Worm (Caenorhabditis elegans) whole organism, young adult: ENCODE data around the gene gcy-27.

Experiments
- B0035.1 ChIP-seq: sonication (generic microtip); optimal IDR thresholded peaks from 2 replicates; lab custom pipeline; 2016; ENCODE audit warnings: missing genetic modification characterization, mild to moderate bottlenecking, missing compliant biosample characterization, missing genotype, missing genetic modification reagents
- F39B2.1 ChIP-seq: fragments of 200-800 bp; sonication (Bioruptor generic); IDR thresholded peaks from 2 replicates; pipeline ENCODE4 v1.3.6; 2022; ENCODE audit warnings: missing genetic modification reagents, missing genetic modification characterization, missing compliant biosample characterization
- F49E8.2 ChIP-seq: sonication (generic microtip); optimal IDR thresholded peaks from 3 replicates; lab custom pipeline; 2017; ENCODE audit warnings: missing genetic modification characterization, mild to moderate bottlenecking, missing compliant biosample characterization, antibody characterized with exemption, moderate library complexity; ENCODE audit not compliant: insufficient read depth
- F52B5.7 ChIP-seq: sonication (generic microtip); optimal IDR thresholded peaks from 2 replicates; lab custom pipeline; 2016; ENCODE audit warnings: mild to moderate bottlenecking, missing genetic modification characterization, missing compliant biosample characterization
- Y53G8AR.9 ChIP-seq: fragments of 200-800 bp; sonication (Bioruptor generic); conservative IDR thresholded peaks from 2 replicates; pipeline ENCODE4 v1.3.6; 2022; ENCODE audit warnings: missing genetic modification reagents, missing genetic modification characterization, missing compliant biosample characterization
- Y56A3A.18 ChIP-seq: fragments of 200-800 bp; sonication (Bioruptor generic); IDR thresholded peaks from 2 replicates; pipeline ENCODE4 v1.3.6; 2022; ENCODE audit warnings: missing genetic modification reagents, missing genetic modification characterization, missing compliant biosample characterization
- ZK185.1 ChIP-seq: sonication (generic microtip); optimal IDR thresholded peaks from 2 replicates; lab custom pipeline; 2016; ENCODE audit warnings: mild to moderate bottlenecking, missing genetic modification characterization, missing compliant biosample characterization; ENCODE audit not compliant: poor library complexity, severe bottlenecking
- ama-1 ChIP-seq, 3 experiments: fragments of 150-350 bp in 1 of 3; sonication (generic microtip) in 2 of 3; optimal IDR thresholded peaks; 2 replicates each; lab custom pipeline; 2014 to 2018; ENCODE audit warnings: missing biosample characterization in 2 of 3, missing genetic modification characterization in 2 of 3, missing genetic modification reagents in 2 of 3
- aptf-2 ChIP-seq: fragments of 200-800 bp; sonication (Bioruptor generic); conservative IDR thresholded peaks from 2 replicates; pipeline ENCODE4 v1.3.6; 2022; ENCODE audit warnings: missing genetic modification reagents, missing genetic modification characterization, missing compliant biosample characterization
- atf-7 ChIP-seq: sonication (generic microtip); optimal IDR thresholded peaks from 2 replicates; lab custom pipeline; 2017; ENCODE audit warnings: mild to moderate bottlenecking, missing genetic modification characterization, missing compliant biosample characterization
- attf-3 ChIP-seq: fragments of 200-800 bp; sonication (Bioruptor generic); conservative IDR thresholded peaks from 2 replicates; pipeline ENCODE4 v1.3.6; 2022; ENCODE audit warnings: missing genetic modification reagents, missing genetic modification characterization, missing compliant biosample characterization
- ccch-3 ChIP-seq: fragments of 200-800 bp; sonication (Bioruptor generic); optimal IDR thresholded peaks from 2 replicates; lab custom pipeline; 2018; ENCODE audit warnings: mild to moderate bottlenecking, missing genetic modification characterization, missing compliant biosample characterization
- cebp-2 ChIP-seq: fragments of 200-800 bp; sonication (Bioruptor generic); IDR thresholded peaks from 2 replicates; pipeline ENCODE4 v1.3.6; 2022; ENCODE audit warnings: missing genetic modification characterization, missing compliant biosample characterization
- ceh-27 ChIP-seq: fragments of 200-800 bp; sonication (Bioruptor generic); optimal IDR thresholded peaks from 2 replicates; lab custom pipeline; 2018; ENCODE audit warnings: mild to moderate bottlenecking, missing genetic modification characterization, moderate library complexity, missing compliant biosample characterization
- ceh-79 ChIP-seq: sonication (generic microtip); optimal IDR thresholded peaks from 2 replicates; lab custom pipeline; 2017; ENCODE audit warnings: mild to moderate bottlenecking, missing genetic modification characterization, missing compliant biosample characterization
- die-1 ChIP-seq: sonication (generic microtip); optimal IDR thresholded peaks from 2 replicates; lab custom pipeline; 2016; ENCODE audit warnings: missing genotype, mild to moderate bottlenecking, missing genetic modification characterization, missing compliant biosample characterization
- fkh-3 ChIP-seq: sonication (generic microtip); optimal IDR thresholded peaks from 2 replicates; lab custom pipeline; 2016; ENCODE audit warnings: mild to moderate bottlenecking, missing genetic modification characterization, missing compliant biosample characterization
- gei-17 ChIP-seq: fragments of 200-800 bp; sonication (Bioruptor generic); optimal IDR thresholded peaks from 2 replicates; lab custom pipeline; 2018; ENCODE audit warnings: mild to moderate bottlenecking, missing genetic modification characterization, missing compliant biosample characterization
- hlh-12 ChIP-seq: sonication (generic microtip); optimal IDR thresholded peaks from 2 replicates; lab custom pipeline; 2016; ENCODE audit warnings: missing genetic modification characterization, missing compliant biosample characterization
- lag-1 ChIP-seq: fragments of 200-800 bp; sonication (Bioruptor generic); IDR thresholded peaks from 2 replicates; pipeline ENCODE4 v1.3.6; 2022; ENCODE audit warnings: missing genetic modification reagents, missing genetic modification characterization, missing compliant biosample characterization
- let-607 ChIP-seq, 2 experiments: fragments of 200-800 bp in 1 of 2; sonication (Bioruptor generic) in 1 of 2; sonication (generic microtip) in 1 of 2; optimal IDR thresholded peaks; 2 replicates each; lab custom pipeline; 2016 to 2018; ENCODE audit warnings: mild to moderate bottlenecking in 2 of 2, missing compliant biosample characterization in 2 of 2, missing genetic modification characterization in 2 of 2, moderate library complexity in 2 of 2, missing genotype in 1 of 2
- lin-26 ChIP-seq: fragments of 200-800 bp; sonication (Bioruptor generic); IDR thresholded peaks from 2 replicates; pipeline ENCODE4 v1.3.6; 2022; ENCODE audit warnings: missing genetic modification reagents, missing genetic modification characterization, missing compliant biosample characterization
- lin-40 ChIP-seq: sonication (generic microtip); optimal IDR thresholded peaks from 2 replicates; lab custom pipeline; 2016; ENCODE audit warnings: missing genetic modification characterization, mild to moderate bottlenecking, missing compliant biosample characterization, missing genotype, missing genetic modification reagents
- madf-6 ChIP-seq: fragments of 200-800 bp; sonication (Bioruptor generic); IDR thresholded peaks from 2 replicates; pipeline ENCODE4 v1.3.6; 2022; ENCODE audit warnings: missing genetic modification reagents, missing genetic modification characterization, missing compliant biosample characterization
- mel-28 ChIP-seq: sonication (generic microtip); optimal IDR thresholded peaks from 2 replicates; lab custom pipeline; 2016; ENCODE audit warnings: borderline replicate concordance, mild to moderate bottlenecking, missing genetic modification characterization, missing compliant biosample characterization
- nfyb-1 ChIP-seq: fragments of 200-800 bp; sonication (Bioruptor generic); IDR thresholded peaks from 2 replicates; pipeline ENCODE4 v1.3.6; 2022; ENCODE audit warnings: missing genetic modification reagents, missing genetic modification characterization, missing compliant biosample characterization
- nhr-120 ChIP-seq: fragments of 200-800 bp; sonication (Bioruptor generic); IDR thresholded peaks from 2 replicates; pipeline ENCODE4 v1.3.6; 2022; ENCODE audit warnings: missing genetic modification characterization, missing compliant biosample characterization
- nhr-179 ChIP-seq: sonication (generic microtip); optimal IDR thresholded peaks from 2 replicates; lab custom pipeline; 2016; ENCODE audit warnings: mild to moderate bottlenecking, missing genetic modification characterization, missing compliant biosample characterization
- pbrm-1 ChIP-seq: fragments of 200-800 bp; sonication (Bioruptor generic); IDR thresholded peaks from 2 replicates; pipeline ENCODE4 v1.3.6; 2022; ENCODE audit warnings: missing genetic modification reagents, missing genetic modification characterization, missing compliant biosample characterization
- snpc-3.4 ChIP-seq: sonication (generic microtip); optimal IDR thresholded peaks from 2 replicates; lab custom pipeline; 2017; ENCODE audit warnings: missing genetic modification characterization, mild to moderate bottlenecking, missing compliant biosample characterization, antibody characterized with exemption, moderate library complexity, missing genotype, missing genetic modification reagents
- somi-1 ChIP-seq: fragments of 200-800 bp; sonication (Bioruptor generic); optimal IDR thresholded peaks from 2 replicates; lab custom pipeline; 2018; ENCODE audit warnings: mild to moderate bottlenecking, missing genetic modification characterization, missing compliant biosample characterization
- tbp1 ChIP-seq: fragments of 200-800 bp; sonication (Bioruptor generic); optimal IDR thresholded peaks from 2 replicates; lab custom pipeline; 2018; ENCODE audit warnings: mild to moderate bottlenecking, missing genetic modification characterization, missing compliant biosample characterization
- tbx-9 ChIP-seq: sonication (generic microtip); optimal IDR thresholded peaks from 2 replicates; lab custom pipeline; 2016; ENCODE audit warnings: borderline replicate concordance, missing genetic modification characterization, inconsistent platforms, missing compliant biosample characterization
- tlf-1 ChIP-seq: fragments of 200-800 bp; sonication (Bioruptor generic); optimal IDR thresholded peaks from 2 replicates; lab custom pipeline; 2018; ENCODE audit warnings: mild to moderate bottlenecking, missing genetic modification characterization, missing compliant biosample characterization
- unc-130 ChIP-seq: sonication (generic microtip); optimal IDR thresholded peaks from 2 replicates; lab custom pipeline; 2016; ENCODE audit warnings: missing genetic modification reagents, missing genetic modification characterization, missing compliant biosample characterization
- ztf-26 ChIP-seq: sonication (generic microtip); optimal IDR thresholded peaks from 2 replicates; lab custom pipeline; 2017; ENCODE audit warnings: missing genetic modification characterization, missing compliant biosample characterization

The gcy-27 gene

DNA sequence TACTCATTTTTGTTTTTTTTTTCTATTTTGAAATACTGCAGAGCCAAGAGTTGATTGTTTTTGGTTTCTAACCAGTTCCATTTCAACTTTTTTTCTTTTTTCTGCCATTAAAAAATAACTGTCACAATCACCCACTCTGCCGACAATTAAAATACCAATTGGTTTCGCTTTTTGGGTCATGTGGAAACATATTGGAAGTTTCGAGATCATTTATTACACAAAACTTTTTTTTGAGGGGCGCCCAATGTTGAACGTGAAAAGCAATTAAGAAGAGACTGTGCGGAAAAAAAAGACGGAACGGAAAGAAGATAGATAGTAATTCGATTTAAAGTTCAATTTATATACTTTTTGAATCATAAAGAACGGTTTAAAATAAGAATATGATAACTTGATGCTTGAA lies 37.6 kb upstream of the gcy-27 start:
- TF ChIP-seq nfyb-1 (GFP tag; lab: Robert Waterston, UW) (0 out of 2 replicates have a peak, but pooled peaks have one; percentile 44), somi-1 (GFP tag; lab: Kevin White, UChicago) (peak; percentile 33), lin-40 (peak; percentile 76), ztf-26 (tag; lab: Kevin White, UChicago) (peak; percentile 43), ceh-79 (no peak), nhr-120 (no peak), hlh-12 (tag; lab: Kevin White, UChicago) (no peak)

DNA sequence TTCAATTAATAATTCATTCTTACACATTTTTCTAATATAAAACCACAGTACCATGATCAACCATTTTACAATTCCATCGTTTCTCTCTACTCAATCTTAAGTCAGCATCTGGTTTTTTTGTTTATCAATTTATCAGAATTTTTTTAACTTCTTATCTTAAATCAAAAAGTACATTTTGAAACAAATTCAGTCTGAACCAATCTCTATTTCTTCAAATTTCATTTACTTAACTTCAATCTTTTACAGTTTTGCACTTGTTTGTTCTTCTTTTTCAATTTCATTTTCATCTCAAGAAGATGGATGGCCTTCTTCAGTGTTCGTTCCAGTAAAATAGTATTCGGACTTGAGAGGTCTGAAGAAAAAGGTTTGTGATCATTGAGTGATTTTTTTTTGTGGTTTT lies 36.6 kb upstream of the gcy-27 start, which contains the start of gene gba-3:
Gene gba-3 (plus strand): TSS at position 301 of the 400 bp plus-strand sequence.
- TF ChIP-seq let-607 (tag; optimal IDR thresholded peaks at IDR 0.05; lab: Kevin White, UChicago) = no peak
- TF ChIP-seq F39B2.1 (GFP tag; lab: Robert Waterston, UW) = no peak
- TF ChIP-seq tbp1 (GFP tag; lab: Kevin White, UChicago) = no peak
- TF ChIP-seq F52B5.7 (tag; lab: Kevin White, UChicago) = no peak
- no peak for TF ChIP-seq aptf-2 (GFP tag; lab: Robert Waterston, UW)
- TF ChIP-seq die-1 = no peak
- no peak for TF ChIP-seq cebp-2
- no peak for TF ChIP-seq ccch-3 (GFP tag; lab: Kevin White, UChicago)
- TF ChIP-seq snpc-3.4 (tag; lab: Kevin White, UChicago) = no peak
- no peak for TF ChIP-seq lin-26
- no peak for TF ChIP-seq ztf-26 (tag; lab: Kevin White, UChicago)
- TF ChIP-seq fkh-3 (tag; lab: Kevin White, UChicago) = no peak
- TF ChIP-seq mel-28 (tag; lab: Kevin White, UChicago) = no peak
- no peak for TF ChIP-seq tlf-1 (GFP tag; lab: Kevin White, UChicago)
- TF ChIP-seq B0035.1 (tag; lab: Kevin White, UChicago) = no peak
- no peak for TF ChIP-seq nhr-120
- TF ChIP-seq nhr-179 (tag; lab: Kevin White, UChicago) = no peak
- TF ChIP-seq tbx-9 (tag; lab: Kevin White, UChicago) = no peak

DNA sequence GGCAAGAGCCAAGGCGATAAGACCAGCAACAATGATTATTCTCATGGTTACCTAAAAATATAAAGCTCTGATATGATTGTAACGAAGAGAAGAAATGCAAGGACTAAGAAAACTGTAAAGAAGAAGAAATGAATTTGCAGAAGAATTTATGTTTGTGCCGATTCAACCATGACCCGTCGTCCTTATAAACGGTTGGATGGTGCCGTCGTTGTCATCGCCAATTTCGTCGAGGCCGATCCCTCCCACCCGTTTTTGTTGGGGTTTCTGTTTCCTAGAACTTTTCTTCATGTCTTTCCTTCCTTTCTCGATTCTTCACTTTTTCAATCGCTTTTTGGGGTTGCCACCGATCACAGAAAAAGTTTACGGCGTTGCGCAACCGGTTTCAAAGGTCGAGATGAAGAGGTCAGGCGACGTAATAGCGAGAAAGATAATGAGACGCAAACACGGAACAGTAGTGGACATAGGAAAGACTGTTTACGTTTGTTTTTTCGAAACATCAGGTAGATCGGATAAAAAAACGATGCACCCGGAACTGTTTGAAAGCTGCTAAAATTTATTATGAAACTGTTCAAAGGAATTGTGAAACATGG lies 35.5 kb upstream of the gcy-27 start, which contains the start of gene epic-1:
Gene epic-1 (minus strand): TSS at position 51 of the 590 bp plus-strand sequence.
- TF ChIP-seq ZK185.1 (tag; lab: Kevin White, UChicago) (no peak), ceh-27 (GFP tag; lab: Kevin White, UChicago) (peak; percentile 58), somi-1 (GFP tag; lab: Kevin White, UChicago) (peak; percentile 4), madf-6 (GFP tag; lab: Robert Waterston, UW) (no peak)

DNA sequence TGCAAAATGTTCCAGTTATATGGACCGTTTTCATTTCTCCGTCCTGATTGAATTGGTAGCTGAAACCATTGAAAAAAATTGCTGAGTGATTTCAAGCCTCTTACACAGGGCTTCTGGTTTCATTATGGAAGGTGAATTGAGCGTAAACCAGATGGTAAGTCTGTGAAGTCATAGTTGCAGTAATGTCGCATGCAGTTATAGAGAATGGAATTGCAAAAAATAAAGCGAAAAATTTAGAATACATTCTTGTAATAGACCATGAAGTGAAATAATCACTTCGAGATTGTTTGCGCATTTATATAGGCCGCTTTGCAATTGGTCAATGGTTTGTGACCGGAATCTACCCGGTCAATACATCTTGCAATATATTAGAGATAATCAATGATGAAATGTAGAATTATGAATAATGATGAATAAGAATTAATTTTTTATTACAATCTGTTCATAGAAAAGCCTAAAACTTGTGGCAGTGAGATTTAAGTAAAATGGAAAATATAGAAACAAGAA lies 33.7 kb upstream of the gcy-27 start, which contains the start of gene F11E6.4:
Gene F11E6.4 (minus strand): TSS at position 259 of the 507 bp plus-strand sequence.
- peak; percentile 11 for TF ChIP-seq B0035.1 (tag; lab: Kevin White, UChicago)
- no peak for TF ChIP-seq attf-3 (GFP tag; lab: Robert Waterston, UW)
- no peak for TF ChIP-seq ceh-79
- no peak for TF ChIP-seq F49E8.2 (tag; lab: Kevin White, UChicago)
- no peak for TF ChIP-seq unc-130 (GFP tag; lab: Kevin White, UChicago)
- no peak for TF ChIP-seq pbrm-1 (GFP tag; lab: Robert Waterston, UW)
- no peak for TF ChIP-seq somi-1 (GFP tag; lab: Kevin White, UChicago)
- TF ChIP-seq ZK185.1 (tag; lab: Kevin White, UChicago) = peak; percentile 0
- TF ChIP-seq atf-7 (tag; lab: Kevin White, UChicago) = no peak
- TF ChIP-seq ama-1 (optimal IDR thresholded peaks at IDR 0.05; lab: Kevin White, UChicago) = peak; percentile 35
- TF ChIP-seq ama-1 (GFP tag; optimal IDR thresholded peaks at IDR 0.05; lab: Kevin White, UChicago) = no peak
- TF ChIP-seq lag-1 (GFP tag; lab: Robert Waterston, UW) = no peak
- no peak for TF ChIP-seq Y53G8AR.9 (GFP tag; lab: Robert Waterston, UW)
- no peak for TF ChIP-seq Y56A3A.18 (GFP tag; lab: Robert Waterston, UW)
- TF ChIP-seq nfyb-1 (GFP tag; lab: Robert Waterston, UW) = peak; percentile 37; the same call in 1 of the 2 replicates
- TF ChIP-seq gei-17 = peak; percentile 7
